Fruit fly (Drosophila melanogaster): Measurements from ENCODE around the gene CG3437.

Gene CG3437

dm6 chr3L:9435315-9435714 lies 22.2 kb downstream of the CG3437 start, which contains the start of gene CG42526 (continued):
- TF ChIP-seq CG18262 (tag; optimal IDR thresholded peaks at IDR 0.05) (no peak), ara (GFP tag; IDR thresholded peaks at IDR 0.05) (no peak), cad (GFP tag; optimal IDR thresholded peaks at IDR 0.05) (no peak)

DNA sequence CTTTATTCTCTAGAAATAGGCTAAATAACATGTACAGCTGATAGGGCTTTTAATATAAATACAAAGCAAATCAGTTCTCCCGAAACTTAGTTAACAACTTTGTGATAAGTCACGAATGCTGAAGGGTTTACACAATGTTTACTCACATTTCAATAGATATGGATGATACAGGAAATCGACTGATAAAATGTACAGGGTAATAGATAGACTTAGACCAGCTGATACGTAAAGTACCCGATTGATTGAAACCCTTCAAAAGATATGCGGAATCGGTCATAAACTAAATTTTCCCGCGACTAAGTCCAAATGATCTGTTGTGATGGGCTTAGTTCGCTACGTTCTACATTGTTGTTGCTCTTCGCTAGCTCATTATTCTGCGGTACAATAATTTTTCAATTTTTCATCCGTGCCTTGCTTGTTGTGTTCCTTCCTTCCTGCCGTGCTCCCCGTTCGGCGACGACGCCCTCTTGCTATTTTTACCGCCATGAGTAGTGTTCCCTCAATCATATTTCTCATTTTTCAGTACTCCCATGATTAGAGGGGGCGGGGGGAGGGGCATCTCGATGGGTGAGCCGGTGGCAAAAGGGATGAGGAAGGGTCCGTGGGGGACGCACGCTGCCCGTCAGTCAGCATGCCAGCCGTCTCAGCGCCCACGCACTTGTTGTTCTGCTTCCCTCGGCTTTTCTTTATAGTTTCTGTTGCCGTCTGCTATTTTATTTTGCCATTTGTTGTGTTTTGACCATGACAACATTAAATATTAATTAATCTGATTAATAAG lies 24.5 kb downstream of the CG3437 start:
- TF ChIP-seq Xbp1 (GFP tag; optimal IDR thresholded peaks at IDR 0.05) (no peak), Fer3 (tag; optimal IDR thresholded peaks at IDR 0.05) (no peak), bab2 (GFP tag; optimal IDR thresholded peaks at IDR 0.05) (no peak), dmrt11E (tag; optimal IDR thresholded peaks at IDR 0.05) (no peak), CG11247 (GFP tag; IDR thresholded peaks at IDR 0.05) (no peak), ind (GFP tag; optimal IDR thresholded peaks at IDR 0.05) (no peak), dysf (GFP tag; IDR thresholded peaks at IDR 0.05) (no peak), klu (GFP tag; IDR thresholded peaks at IDR 0.05) (no peak), fd96Cb (tag; optimal IDR thresholded peaks at IDR 0.05) (no peak), Elba2 (GFP tag; optimal IDR thresholded peaks at IDR 0.05) (no peak), CG7556 (GFP tag; optimal IDR thresholded peaks at IDR 0.05) (no peak), CG7987 (GFP tag; optimal IDR thresholded peaks at IDR 0.05) (no peak), Med (GFP tag) (peak; percentile 71), her (GFP tag; optimal IDR thresholded peaks at IDR 0.05) (no peak), bigmax (GFP tag; optimal IDR thresholded peaks at IDR 0.05) (no peak), Ets65A (GFP tag) (no peak), fu2 (GFP tag; optimal IDR thresholded peaks at IDR 0.05) (no peak), slp2 (GFP tag; optimal IDR thresholded peaks at IDR 0.05) (no peak), Nf-YC (tag; optimal IDR thresholded peaks at IDR 0.05) (no peak), Bteb2 (GFP tag; optimal IDR thresholded peaks at IDR 0.05) (no peak), CG18619 (GFP tag; optimal IDR thresholded peaks at IDR 0.05) (no peak), CG12744 (GFP tag; optimal IDR thresholded peaks at IDR 0.05) (no peak), ham (GFP tag; IDR thresholded peaks at IDR 0.05) (no peak), CG12071 (GFP tag; optimal IDR thresholded peaks at IDR 0.05) (no peak), ro (GFP tag; IDR thresholded peaks at IDR 0.05) (no peak), crol (GFP tag; IDR thresholded peaks at IDR 0.05) (peak; percentile 97), gt (GFP tag; IDR thresholded peaks at IDR 0.05) (no peak), CG1602 (GFP tag; optimal IDR thresholded peaks at IDR 0.05) (no peak), salm (tag; optimal IDR thresholded peaks at IDR 0.05) (no peak), CG8944 (GFP tag; optimal IDR thresholded peaks at IDR 0.05) (no peak), lilli (GFP tag; optimal IDR thresholded peaks at IDR 0.05) (no peak), CG16815 (GFP tag; optimal IDR thresholded peaks at IDR 0.05) (no peak), CG11695 (GFP tag; IDR thresholded peaks at IDR 0.05) (no peak), ATbp (GFP tag; optimal IDR thresholded peaks at IDR 0.05) (no peak), Nf-YB (GFP tag; optimal IDR thresholded peaks at IDR 0.05) (no peak), slbo (GFP tag; IDR thresholded peaks at IDR 0.05) (no peak), BtbVII (GFP tag; optimal IDR thresholded peaks at IDR 0.05) (no peak), repo (GFP tag; optimal IDR thresholded peaks at IDR 0.05) (no peak), psq (GFP tag; optimal IDR thresholded peaks at IDR 0.05) (no peak), CHES-1-like (GFP tag; optimal IDR thresholded peaks at IDR 0.05) (no peak), CG33213 (GFP tag; optimal IDR thresholded peaks at IDR 0.05) (no peak), CG6272 (GFP tag; IDR thresholded peaks at IDR 0.05) (no peak), grn (GFP tag; optimal IDR thresholded peaks at IDR 0.05) (peak; percentile 72), CG34376 (GFP tag; optimal IDR thresholded peaks at IDR 0.05) (peak; percentile 51), Myb (GFP tag; optimal IDR thresholded peaks at IDR 0.05) (no peak), CG8388 (GFP tag; optimal IDR thresholded peaks at IDR 0.05) (no peak), Hr39 (optimal IDR thresholded peaks at IDR 0.05) (peak; percentile 65), sug (tag; optimal IDR thresholded peaks at IDR 0.05) (no peak)
